Fruit fly (Drosophila melanogaster): ENCODE results near the gene CG2310.

The CG2310 gene

dm6 chr3R:29503406-29504116 lies 10.2 kb upstream of the CG2310 start, which contains the start of gene Trc8 (continued):
- TF ChIP-seq Rfx (GFP tag; IDR thresholded peaks at IDR 0.05): peak; percentile 46; the same call in 1 of the 2 replicates
- TF ChIP-seq Max (GFP tag; optimal IDR thresholded peaks at IDR 0.05): no peak
- no peak for TF ChIP-seq CG3065 (GFP tag; optimal IDR thresholded peaks at IDR 0.05)
- peak; percentile 42 for TF ChIP-seq Ets97D (GFP tag; optimal IDR thresholded peaks at IDR 0.05)
- TF ChIP-seq CHES-1-like (GFP tag; optimal IDR thresholded peaks at IDR 0.05): no peak
- TF ChIP-seq Stat92E (GFP tag; optimal IDR thresholded peaks at IDR 0.05): peak in 1 of 3 experiments; percentile 8
- TF ChIP-seq CG17186 (GFP tag; optimal IDR thresholded peaks at IDR 0.05): peak; percentile 69
- TF ChIP-seq CG34224 (GFP tag; IDR thresholded peaks at IDR 0.05; ENCODE audit: partially characterized antibody): peak; percentile 85
- TF ChIP-seq p53 (GFP tag; optimal IDR thresholded peaks at IDR 0.05): peak; percentile 86
- TF ChIP-seq Nf-YC (tag; optimal IDR thresholded peaks at IDR 0.05): peak; percentile 9
- no peak for TF ChIP-seq CG17328 (GFP tag; IDR thresholded peaks at IDR 0.05)
- no peak for TF ChIP-seq Poxn (GFP tag; IDR thresholded peaks at IDR 0.05)
- TF ChIP-seq dan (GFP tag; IDR thresholded peaks at IDR 0.05): no peak
- peak; percentile 61 for TF ChIP-seq rib (GFP tag; IDR thresholded peaks at IDR 0.05)
- 0 out of 2 replicates have a peak, but pooled peaks have one; percentile 24 for TF ChIP-seq CG14441 (GFP tag; IDR thresholded peaks at IDR 0.05)
- no peak for TF ChIP-seq Ptx1 (GFP tag; IDR thresholded peaks at IDR 0.05)
- TF ChIP-seq Rx (GFP tag; IDR thresholded peaks at IDR 0.05): no peak
- TF ChIP-seq nerfin-2 (GFP tag; IDR thresholded peaks at IDR 0.05; ENCODE audit: partially characterized antibody): peak; percentile 90
- peak; percentile 16 for TF ChIP-seq Deaf1 (tag; optimal IDR thresholded peaks at IDR 0.05)
- no peak for TF ChIP-seq Asciz (GFP tag; optimal IDR thresholded peaks at IDR 0.05)
- peak; percentile 98 for TF ChIP-seq CG6654 (GFP tag; optimal IDR thresholded peaks at IDR 0.05)
- TF ChIP-seq Drgx (GFP tag; IDR thresholded peaks at IDR 0.05): no peak
- no peak for TF ChIP-seq da (GFP tag; optimal IDR thresholded peaks at IDR 0.05)
- TF ChIP-seq CG14860 (GFP tag; IDR thresholded peaks at IDR 0.05; ENCODE audit: partially characterized antibody): peak; percentile 66
- no peak for TF ChIP-seq CG4820 (GFP tag; optimal IDR thresholded peaks at IDR 0.05)
- TF ChIP-seq pzg (GFP tag; optimal IDR thresholded peaks at IDR 0.05): peak; percentile 92

- no peak for TF ChIP-seq Doc2 (GFP tag; IDR thresholded peaks at IDR 0.05)
- TF ChIP-seq Rfx (GFP tag; IDR thresholded peaks at IDR 0.05): no peak
- TF ChIP-seq CG12155 (GFP tag; optimal IDR thresholded peaks at IDR 0.05): no peak
- TF ChIP-seq Scr (GFP tag; IDR thresholded peaks at IDR 0.05; ENCODE audit: partially characterized antibody): no peak
- TF ChIP-seq Side (GFP tag; optimal IDR thresholded peaks at IDR 0.05): no peak
- TF ChIP-seq CG34422 (GFP tag; IDR thresholded peaks at IDR 0.05): no peak
- TF ChIP-seq scrt (GFP tag; optimal IDR thresholded peaks at IDR 0.05): no peak
- TF ChIP-seq ranshi (GFP tag; IDR thresholded peaks at IDR 0.05): no peak
Measured at dm6 chr3R:29502978-29503377, 9.7 kb upstream of the CG2310 start.

dm6 chr3R:29496315-29496714 lies 3.0 kb upstream of the CG2310 start:
- no peak for TF ChIP-seq wdn (GFP tag; IDR thresholded peaks at IDR 0.05)
- TF ChIP-seq schlank (tag; optimal IDR thresholded peaks at IDR 0.05): no peak
- no peak for TF ChIP-seq CG18599 (GFP tag; optimal IDR thresholded peaks at IDR 0.05)
- TF ChIP-seq fru (optimal IDR thresholded peaks at IDR 0.05): no peak
- TF ChIP-seq sob (GFP tag; IDR thresholded peaks at IDR 0.05): no peak
- no peak for TF ChIP-seq CG13123 (GFP tag; optimal IDR thresholded peaks at IDR 0.05)
- TF ChIP-seq Spps (tag; optimal IDR thresholded peaks at IDR 0.05): no peak
- TF ChIP-seq twi (tag; optimal IDR thresholded peaks at IDR 0.05): no peak
- TF ChIP-seq ato (GFP tag; IDR thresholded peaks at IDR 0.05; ENCODE audit: partially characterized antibody): 0 out of 2 replicates have a peak, but pooled peaks have one; percentile 25
- TF ChIP-seq Mes4 (GFP tag; optimal IDR thresholded peaks at IDR 0.05): no peak
- no peak for TF ChIP-seq Xrp1 (GFP tag; IDR thresholded peaks at IDR 0.05)
- TF ChIP-seq CG31224 (GFP tag; IDR thresholded peaks at IDR 0.05): no peak
- no peak for TF ChIP-seq Optix (GFP tag; IDR thresholded peaks at IDR 0.05)
- no peak for TF ChIP-seq CG4707 (GFP tag; optimal IDR thresholded peaks at IDR 0.05)
- no peak for TF ChIP-seq ab (GFP tag; optimal IDR thresholded peaks at IDR 0.05)
- TF ChIP-seq CG13775 (GFP tag; optimal IDR thresholded peaks at IDR 0.05): no peak
- peak; percentile 12 for TF ChIP-seq nmo (GFP tag; optimal IDR thresholded peaks at IDR 0.05)
